Worm (Caenorhabditis elegans): ENCODE data around the gene M7.7.

- no peak for TF ChIP-seq elt-1 (tag; optimal IDR thresholded peaks at IDR 0.05)
- no peak for TF ChIP-seq elt-3 (tag; optimal IDR thresholded peaks at IDR 0.05)
Measured at ce11 chrIV:11102608-11103007, 13.0 kb downstream of the M7.7 start, which contains the start of gene srlf-17.

Data from whole organism, L2 larva.